Worm (Caenorhabditis elegans): ENCODE data around the gene Y37A1A.2.

DNA sequence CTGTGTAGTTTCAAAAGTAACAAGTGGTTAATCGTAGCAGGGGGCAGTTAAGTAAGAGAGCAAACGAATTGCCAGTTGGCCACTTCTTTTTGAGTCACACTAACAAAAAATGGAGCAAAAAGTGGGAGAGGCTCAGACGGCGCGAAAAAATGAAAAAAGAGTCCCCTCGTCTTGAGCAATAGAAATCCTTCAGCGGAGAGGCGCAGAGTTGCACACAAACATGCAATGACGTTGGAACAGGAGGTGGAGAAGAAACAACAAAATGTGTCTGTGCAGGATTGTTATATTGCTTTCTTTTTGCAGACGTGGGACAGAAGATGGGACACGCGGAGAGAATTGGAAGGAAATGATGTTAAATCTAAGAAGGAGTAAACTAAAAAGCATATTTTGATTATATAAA, 35.1 kb downstream of the Y37A1A.2 start:
- TF ChIP-seq ztf-29 (GFP tag; IDR thresholded peaks at IDR 0.05) = no peak
- TF ChIP-seq tab-1 (GFP tag; IDR thresholded peaks at IDR 0.05) = no peak
- TF ChIP-seq ztf-23 (GFP tag; IDR thresholded peaks at IDR 0.05) = no peak

All from whole organism, midembryonic.